Fruit fly (Drosophila melanogaster) whole organism, embryonic: Measurements from ENCODE around the gene Acp98AB.

Experiments used
- BEAF-32 ChIP-seq: fragments of 200-800 bp; sonication (Bioruptor generic); optimal IDR thresholded peaks from 3 replicates; lab custom pipeline; 2017; ENCODE audit warnings: missing biosample characterization, missing genetic modification characterization, mild to moderate bottlenecking, moderate library complexity, missing genetic modification reagents
- CG1024 ChIP-seq: fragments of 200-800 bp; sonication (Bioruptor generic); IDR thresholded peaks from 2 replicates; pipeline ENCODE4 v1.3.6; 2022; ENCODE audit warnings: missing biosample characterization, missing genetic modification characterization
- CG10267 ChIP-seq: fragments of 200-800 bp; sonication (Bioruptor generic); optimal IDR thresholded peaks from 2 replicates; lab custom pipeline; 2018; ENCODE audit warnings: missing biosample characterization, mild to moderate bottlenecking, missing genetic modification characterization, moderate library complexity
- CG11696 ChIP-seq: fragments of 200-800 bp; sonication (Bioruptor generic); IDR thresholded peaks from 2 replicates; pipeline ENCODE4 v1.3.6; 2022; ENCODE audit warnings: missing biosample characterization, missing genetic modification characterization
- CG11723 ChIP-seq: fragments of 200-800 bp; sonication (Bioruptor generic); optimal IDR thresholded peaks from 2 replicates; lab custom pipeline; 2017; ENCODE audit warnings: missing biosample characterization, mild to moderate bottlenecking, missing genetic modification characterization
- CG12659 ChIP-seq: fragments of 200-800 bp; sonication (Bioruptor generic); optimal IDR thresholded peaks from 3 replicates; lab custom pipeline; 2017; ENCODE audit warnings: mild to moderate bottlenecking, missing biosample characterization, missing genetic modification reagents, missing genetic modification characterization
- CG12744 ChIP-seq: fragments of 200-800 bp; sonication (Bioruptor generic); optimal IDR thresholded peaks from 2 replicates; lab custom pipeline; 2016; ENCODE audit warnings: missing biosample characterization, missing genetic modification characterization
- CG15269 ChIP-seq: fragments of 200-800 bp; sonication (Bioruptor generic); optimal IDR thresholded peaks from 2 replicates; lab custom pipeline; 2018; ENCODE audit warnings: missing biosample characterization, mild to moderate bottlenecking, missing genetic modification characterization, moderate library complexity
- CG15479 ChIP-seq: fragments of 200-800 bp; sonication (Bioruptor generic); optimal IDR thresholded peaks from 3 replicates; lab custom pipeline; 2019; ENCODE audit warnings: missing biosample characterization, mild to moderate bottlenecking, missing genetic modification characterization, moderate library complexity
- CG1602 ChIP-seq: fragments of 200-800 bp; sonication (Bioruptor generic); optimal IDR thresholded peaks from 3 replicates; lab custom pipeline; 2016; ENCODE audit warnings: missing biosample characterization, missing genetic modification characterization
- CG16813 ChIP-seq: fragments of 200-800 bp; sonication (Bioruptor generic); IDR thresholded peaks from 3 replicates; pipeline ENCODE4 v1.3.6; 2022; ENCODE audit warnings: missing biosample characterization, missing genetic modification characterization; ENCODE audit not compliant: partially characterized antibody
- CG17186 ChIP-seq: fragments of 200-800 bp; sonication (Bioruptor generic); optimal IDR thresholded peaks from 3 replicates; lab custom pipeline; 2017; ENCODE audit warnings: missing biosample characterization, missing genetic modification reagents, missing genetic modification characterization
- CG1832 ChIP-seq: fragments of 200-800 bp; sonication (Bioruptor generic); optimal IDR thresholded peaks from 2 replicates; lab custom pipeline; 2017; ENCODE audit warnings: missing biosample characterization, mild to moderate bottlenecking, missing genetic modification characterization, inconsistent platforms
- CG18599 ChIP-seq: fragments of 200-800 bp; sonication (Bioruptor generic); optimal IDR thresholded peaks from 3 replicates; lab custom pipeline; 2017; ENCODE audit warnings: missing biosample characterization, missing genetic modification characterization, mild to moderate bottlenecking, moderate library complexity, missing genetic modification reagents
- CG18619 ChIP-seq: fragments of 200-800 bp; sonication (Bioruptor generic); optimal IDR thresholded peaks from 3 replicates; lab custom pipeline; 2017; ENCODE audit warnings: missing biosample characterization, mild to moderate bottlenecking, missing genetic modification characterization
- CG2712 ChIP-seq: fragments of 200-800 bp; optimal IDR thresholded peaks from 3 replicates; lab custom pipeline; 2019; ENCODE audit warnings: missing biosample characterization, mild to moderate bottlenecking, missing genetic modification characterization, moderate library complexity
- CG2875 ChIP-seq: fragments of 200-800 bp; sonication (Bioruptor generic); optimal IDR thresholded peaks from 2 replicates; lab custom pipeline; 2017; ENCODE audit warnings: missing biosample characterization, mild to moderate bottlenecking, missing genetic modification characterization, missing genetic modification reagents
- CG4820 ChIP-seq: fragments of 200-800 bp; sonication (Bioruptor generic); optimal IDR thresholded peaks from 3 replicates; lab custom pipeline; 2016; ENCODE audit warnings: missing biosample characterization, missing genetic modification characterization
- CG6689 ChIP-seq: fragments of 200-800 bp; sonication (Bioruptor generic); IDR thresholded peaks from 2 replicates; pipeline ENCODE4 v1.3.6; 2022; ENCODE audit warnings: missing biosample characterization, missing genetic modification characterization
- CG6813 ChIP-seq: fragments of 200-800 bp; sonication (Bioruptor generic); optimal IDR thresholded peaks from 2 replicates; lab custom pipeline; 2017; ENCODE audit warnings: missing biosample characterization, missing genetic modification characterization, mild to moderate bottlenecking, moderate library complexity, missing genetic modification reagents
- CG7987 ChIP-seq: fragments of 200-800 bp; sonication (Bioruptor generic); optimal IDR thresholded peaks from 2 replicates; lab custom pipeline; 2018; ENCODE audit warnings: missing biosample characterization, mild to moderate bottlenecking, missing genetic modification characterization, moderate library complexity
- Dad ChIP-seq: fragments of 200-800 bp; sonication (Bioruptor generic); optimal IDR thresholded peaks from 3 replicates; lab custom pipeline; 2016; ENCODE audit warnings: missing biosample characterization, missing genetic modification characterization
- Dbx ChIP-seq: fragments of 200-800 bp; sonication (Bioruptor generic); IDR thresholded peaks from 3 replicates; pipeline ENCODE4 v1.3.6; 2022; ENCODE audit warnings: missing biosample characterization, missing genetic modification characterization
- Dfd ChIP-seq, 2 experiments: fragments of >200 bp; optimal IDR thresholded peaks; 2 replicates each; lab custom pipeline; 2017; ENCODE audit warnings: missing biosample characterization in 2 of 2, missing genetic modification characterization in 2 of 2
- Dp ChIP-seq: fragments of 200-800 bp; sonication (Bioruptor generic); optimal IDR thresholded peaks from 2 replicates; lab custom pipeline; 2018; ENCODE audit warnings: missing biosample characterization, mild to moderate bottlenecking, missing genetic modification characterization, moderate library complexity
- HmgZ ChIP-seq: fragments of 200-800 bp; sonication (Bioruptor generic); optimal IDR thresholded peaks from 2 replicates; lab custom pipeline; 2018; ENCODE audit warnings: missing biosample characterization, mild to moderate bottlenecking, missing genetic modification characterization
- Med ChIP-seq: fragments of 200-800 bp; sonication (Bioruptor generic); peaks from one replicate; lab custom pipeline; 2016; ENCODE audit warnings: missing biosample characterization, missing genetic modification characterization, mild to moderate bottlenecking, inconsistent platforms, moderate library complexity
- Meics ChIP-seq: fragments of 200-800 bp; sonication (Bioruptor generic); optimal IDR thresholded peaks from 2 replicates; lab custom pipeline; 2017; ENCODE audit warnings: missing biosample characterization, mild to moderate bottlenecking, missing genetic modification characterization
- Opbp ChIP-seq: fragments of 200-800 bp; sonication (Bioruptor generic); IDR thresholded peaks from 3 replicates; pipeline ENCODE4 v1.3.6; 2022; ENCODE audit warnings: missing biosample characterization, missing genetic modification characterization; ENCODE audit not compliant: partially characterized antibody
- Rfx ChIP-seq: fragments of 200-800 bp; sonication (Bioruptor generic); IDR thresholded peaks from 2 replicates; pipeline ENCODE4 v1.3.6; 2022; ENCODE audit warnings: missing biosample characterization, missing genetic modification characterization
- Xbp1 ChIP-seq: fragments of 200-800 bp; sonication (Bioruptor generic); optimal IDR thresholded peaks from 3 replicates; lab custom pipeline; 2016; ENCODE audit warnings: missing biosample characterization, mild to moderate bottlenecking, missing genetic modification characterization
- ab ChIP-seq: fragments of 200-800 bp; sonication (Bioruptor generic); optimal IDR thresholded peaks from 2 replicates; lab custom pipeline; 2016; ENCODE audit warnings: missing biosample characterization, missing genetic modification characterization
- ara ChIP-seq: fragments of 200-800 bp; sonication (Bioruptor generic); IDR thresholded peaks from 2 replicates; pipeline ENCODE4 v1.3.6; 2022; ENCODE audit warnings: missing biosample characterization, missing genetic modification characterization
- cato ChIP-seq: fragments of 200-800 bp; sonication (Bioruptor generic); optimal IDR thresholded peaks from 2 replicates; lab custom pipeline; 2016; ENCODE audit warnings: missing biosample characterization, missing genetic modification characterization, borderline replicate concordance
- crp ChIP-seq, 2 experiments: fragments of 200-800 bp; sonication (Bioruptor generic); optimal IDR thresholded peaks; 2 replicates in 1 of 2; 3 replicates in 1 of 2; lab custom pipeline; 2017; ENCODE audit warnings: missing biosample characterization in 2 of 2, missing genetic modification characterization in 2 of 2, mild to moderate bottlenecking in 1 of 2, moderate library complexity in 1 of 2
- ftz-f1 ChIP-seq: fragments of 200-800 bp; sonication (Bioruptor generic); optimal IDR thresholded peaks from 2 replicates; lab custom pipeline; 2016; ENCODE audit warnings: missing biosample characterization, missing genetic modification characterization
- hb ChIP-seq: fragments of 200-800 bp; sonication (Bioruptor generic); IDR thresholded peaks from 3 replicates; pipeline ENCODE4 v1.3.6; 2022; ENCODE audit warnings: missing biosample characterization, missing genetic modification characterization; ENCODE audit not compliant: partially characterized antibody
- insv ChIP-seq, 2 experiments: fragments of 200-800 bp; sonication (Bioruptor generic); optimal IDR thresholded peaks; 3 replicates each; lab custom pipeline; 2016 to 2018; ENCODE audit warnings: missing biosample characterization in 2 of 2, missing genetic modification characterization in 2 of 2
- inv ChIP-seq: fragments of 200-800 bp; sonication (Bioruptor generic); IDR thresholded peaks from 2 replicates; pipeline ENCODE4 v1.3.6; 2022; ENCODE audit warnings: missing biosample characterization, missing genetic modification characterization; ENCODE audit not compliant: partially characterized antibody
- knrl ChIP-seq: fragments of 200-800 bp; sonication (Bioruptor generic); IDR thresholded peaks from 3 replicates; pipeline ENCODE4 v1.3.6; 2022; ENCODE audit warnings: missing biosample characterization, missing genetic modification characterization; ENCODE audit not compliant: partially characterized antibody
- maf-S ChIP-seq: fragments of 200-800 bp; sonication (Bioruptor generic); optimal IDR thresholded peaks from 2 replicates; lab custom pipeline; 2016; ENCODE audit warnings: missing biosample characterization, missing genetic modification characterization
- mld ChIP-seq: fragments of 200-800 bp; sonication (Bioruptor generic); IDR thresholded peaks from 3 replicates; pipeline ENCODE4 v1.3.6; 2022; ENCODE audit warnings: missing biosample characterization, missing genetic modification characterization; ENCODE audit not compliant: partially characterized antibody
- nmo ChIP-seq: fragments of 200-800 bp; sonication (Bioruptor generic); optimal IDR thresholded peaks from 2 replicates; lab custom pipeline; 2018; ENCODE audit warnings: missing biosample characterization, mild to moderate bottlenecking, missing genetic modification characterization, moderate library complexity
- onecut ChIP-seq: fragments of 200-800 bp; sonication (Bioruptor generic); IDR thresholded peaks from 2 replicates; pipeline ENCODE4 v1.3.6; 2022; ENCODE audit warnings: missing biosample characterization, missing genetic modification characterization
- sisA ChIP-seq: fragments of 200-800 bp; sonication (Bioruptor generic); IDR thresholded peaks from 2 replicates; pipeline ENCODE4 v1.3.6; 2022; ENCODE audit warnings: missing biosample characterization, missing genetic modification characterization
- sug ChIP-seq: fragments of 200-800 bp; optimal IDR thresholded peaks from 2 replicates; lab custom pipeline; 2019; ENCODE audit warnings: missing biosample characterization, mild to moderate bottlenecking, missing genetic modification characterization, moderate library complexity
- usp ChIP-seq: fragments of >200 bp; optimal IDR thresholded peaks from 2 replicates; lab custom pipeline; 2017; ENCODE audit warnings: missing biosample characterization, missing genetic modification characterization
- vfl ChIP-seq: fragments of 200-800 bp; sonication (Bioruptor generic); optimal IDR thresholded peaks from 2 replicates; lab custom pipeline; 2016; ENCODE audit warnings: missing biosample characterization, missing genetic modification characterization
- zf30C ChIP-seq: fragments of 200-800 bp; sonication (Bioruptor generic); optimal IDR thresholded peaks from 3 replicates; lab custom pipeline; 2018; ENCODE audit warnings: missing biosample characterization, mild to moderate bottlenecking, missing genetic modification characterization

Gene Acp98AB

dm6 chr3R:27677174-27677726 is 17.4 kb upstream of the Acp98AB start, which contains the start of gene Hsdl2 (continued):
- TF ChIP-seq usp (GFP tag; lab: Kevin White, UChicago) (no peak), CG17186 (peak; percentile 37), CG15479 (GFP tag; lab: Kevin White, UChicago) (no peak), knrl (peak; percentile 67), BEAF-32 (peak; percentile 83), HmgZ (tag; lab: Kevin White, UChicago) (peak; percentile 84), Rfx (GFP tag; lab: Robert Waterston, UW) (peak; percentile 63; the same call in 1 of the 2 replicates), CG12744 (GFP tag; lab: Kevin White, UChicago) (no peak), cato (GFP tag; lab: Kevin White, UChicago) (no peak), sisA (GFP tag; lab: Robert Waterston, UW) (no peak), onecut (no peak), CG18599 (GFP tag; lab: Kevin White, UChicago) (no peak), Xbp1 (GFP tag; lab: Kevin White, UChicago) (peak; percentile 60), CG1832 (GFP tag; lab: Kevin White, UChicago) (no peak), CG1602 (peak; percentile 0), CG7987 (peak; percentile 28), CG15269 (no peak), Meics (GFP tag; lab: Kevin White, UChicago) (peak; percentile 96), CG6689 (GFP tag; lab: Robert Waterston, UW) (peak; percentile 42), hb (GFP tag; lab: Robert Waterston, UW) (peak; percentile 53; the same call in 1 of the 3 replicates), CG2712 (no peak), Dbx (peak; percentile 64; the same call in 2 of the 3 replicates), Opbp (GFP tag; lab: Robert Waterston, UW) (peak; percentile 65; the same call in 2 of the 3 replicates), CG11696 (no peak), nmo (GFP tag; lab: Kevin White, UChicago) (peak; percentile 38), sug (tag; lab: Kevin White, UChicago) (no peak), CG6813 (GFP tag; lab: Kevin White, UChicago) (no peak), ab (GFP tag; lab: Kevin White, UChicago) (peak; percentile 5), CG11723 (GFP tag; lab: Kevin White, UChicago) (no peak), ftz-f1 (GFP tag; lab: Kevin White, UChicago) (no peak), insv (GFP tag; optimal IDR thresholded peaks at IDR 0.05; lab: Kevin White, UChicago) (no peak), CG16813 (GFP tag; lab: Robert Waterston, UW) (peak; percentile 79), Dfd (GFP tag; optimal IDR thresholded peaks at IDR 0.05; lab: Kevin White, UChicago) (no peak), maf-S (no peak), CG18619 (GFP tag; lab: Kevin White, UChicago) (no peak), CG2875 (GFP tag; lab: Kevin White, UChicago) (no peak), CG10267 (tag; lab: Kevin White, UChicago) (peak; percentile 34), CG12659 (GFP tag; lab: Kevin White, UChicago) (peak; percentile 67), Dp (GFP tag; lab: Kevin White, UChicago) (peak; percentile 92), CG1024 (GFP tag; lab: Robert Waterston, UW) (no peak), Med (GFP tag; lab: Kevin White, UChicago) (peak; percentile 86), zf30C (GFP tag; lab: Kevin White, UChicago) (no peak), mld (GFP tag; lab: Robert Waterston, UW) (no peak), Dad (GFP tag; lab: Kevin White, UChicago) (peak; percentile 15), CG4820 (GFP tag; lab: Kevin White, UChicago) (peak; percentile 23), crp (GFP tag; optimal IDR thresholded peaks at IDR 0.05; lab: Kevin White, UChicago) (peak in 1 of 2 experiments; percentile 21), ara (GFP tag; lab: Robert Waterston, UW) (no peak), inv (GFP tag; lab: Robert Waterston, UW) (no peak; the same call in 1 of the 2 replicates), vfl (GFP tag; lab: Kevin White, UChicago) (peak; percentile 27)
